Worm (Caenorhabditis elegans) whole organism, young adult: ENCODE results near the gene str-102.

Experiments
- dox-1 ChIP-seq: fragments of 200-800 bp; sonication (Bioruptor generic); IDR thresholded peaks from 2 replicates; pipeline ENCODE4 v1.3.6; 2022; ENCODE audit warnings: missing genetic modification reagents, missing genetic modification characterization, missing compliant biosample characterization
- dpl-1 ChIP-seq: fragments of 150-350 bp; optimal IDR thresholded peaks from 2 replicates; lab custom pipeline; 2014; ENCODE audit warnings: missing biosample characterization, missing genetic modification reagents, missing genetic modification characterization
- efl-1 ChIP-seq: fragments of 150-350 bp; optimal IDR thresholded peaks from 2 replicates; lab custom pipeline; 2014; ENCODE audit warnings: missing biosample characterization, missing genetic modification reagents, missing genetic modification characterization
- fkh-3 ChIP-seq: sonication (generic microtip); optimal IDR thresholded peaks from 2 replicates; lab custom pipeline; 2016; ENCODE audit warnings: mild to moderate bottlenecking, missing genetic modification characterization, missing compliant biosample characterization
- hlh-26 ChIP-seq: fragments of 200-800 bp; sonication (Bioruptor generic); conservative IDR thresholded peaks from 2 replicates; pipeline ENCODE4 v1.3.6; 2022; ENCODE audit warnings: missing genetic modification reagents, missing genetic modification characterization, missing compliant biosample characterization
- hmg-1.2 ChIP-seq: fragments of 200-800 bp; sonication (Bioruptor generic); IDR thresholded peaks from 2 replicates; pipeline ENCODE4 v1.3.6; 2022; ENCODE audit warnings: missing genetic modification reagents, missing genetic modification characterization, missing compliant biosample characterization
- lin-54 ChIP-seq: fragments of 200-800 bp; sonication (Bioruptor generic); optimal IDR thresholded peaks from 2 replicates; lab custom pipeline; 2018; ENCODE audit warnings: mild to moderate bottlenecking, missing genetic modification characterization, missing compliant biosample characterization
- nfya-1 ChIP-seq: sonication (generic microtip); optimal IDR thresholded peaks from 2 replicates; lab custom pipeline; 2017; ENCODE audit warnings: antibody characterized with exemption, missing compliant biosample characterization, missing genetic modification characterization, borderline replicate concordance; ENCODE audit not compliant: insufficient read depth
- nhr-27 ChIP-seq: fragments of 200-800 bp; sonication (Bioruptor generic); optimal IDR thresholded peaks from 2 replicates; lab custom pipeline; 2018; ENCODE audit warnings: mild to moderate bottlenecking, missing genetic modification characterization, moderate library complexity, missing compliant biosample characterization
- pbrm-1 ChIP-seq: fragments of 200-800 bp; sonication (Bioruptor generic); IDR thresholded peaks from 2 replicates; pipeline ENCODE4 v1.3.6; 2022; ENCODE audit warnings: missing genetic modification reagents, missing genetic modification characterization, missing compliant biosample characterization
- unc-62 ChIP-seq: fragments of 150-350 bp; optimal IDR thresholded peaks from 2 replicates; lab custom pipeline; 2014; ENCODE audit warnings: missing biosample characterization, missing genetic modification reagents, missing genetic modification characterization

- TF ChIP-seq dox-1 (GFP tag; lab: Robert Waterston, UW) = no peak
- TF ChIP-seq nfya-1 = no peak
- no peak for TF ChIP-seq efl-1 (GFP tag; lab: Kevin White, UChicago)
- no peak for TF ChIP-seq pbrm-1 (GFP tag; lab: Robert Waterston, UW)
- TF ChIP-seq unc-62 (GFP tag; lab: Kevin White, UChicago) = no peak
- TF ChIP-seq hlh-26 (GFP tag; lab: Robert Waterston, UW) = no peak
- no peak for TF ChIP-seq nhr-27 (tag; lab: Kevin White, UChicago)
- TF ChIP-seq hmg-1.2 (GFP tag; lab: Robert Waterston, UW) = no peak
- no peak for TF ChIP-seq fkh-3 (tag; lab: Kevin White, UChicago)
- TF ChIP-seq dpl-1 (GFP tag; lab: Kevin White, UChicago) = no peak
- no peak for TF ChIP-seq lin-54 (GFP tag; lab: Kevin White, UChicago)
These were observed 1.1 kb upstream of the str-102 start, which contains the start of gene str-88 for ce11 chrV:15383739-15384138.
